Fruit fly (Drosophila melanogaster) S2 (cell line): ENCODE results near the gene CAH3.

ENCODE experiments used
- CG8478 ChIP-seq: fragments of >200 bp; optimal IDR thresholded peaks from 2 replicates; lab custom pipeline; 2018
- CTCF ChIP-seq, 2 experiments: fragments of >200 bp; optimal IDR thresholded peaks; 2 replicates each; lab custom pipeline; 2018

- TF ChIP-seq CG8478 (lab: Kevin White, UChicago) (no peak), CTCF (optimal IDR thresholded peaks at IDR 0.05; lab: Kevin White, UChicago) (no peak)
Observed at dm6 chrX:8636114-8636929, 44.7 kb upstream of the CAH3 start.
